Fruit fly (Drosophila melanogaster) whole organism, embryonic: ENCODE results near the gene lilli.

Experiments
- ATbp ChIP-seq: fragments of 200-800 bp; sonication (Bioruptor generic); optimal IDR thresholded peaks from 2 replicates; lab custom pipeline; 2017; ENCODE audit warnings: missing biosample characterization, mild to moderate bottlenecking, missing genetic modification characterization, missing genetic modification reagents
- B-H2 ChIP-seq: fragments of 200-800 bp; sonication (Bioruptor generic); optimal IDR thresholded peaks from 2 replicates; lab custom pipeline; 2018; ENCODE audit warnings: missing biosample characterization, mild to moderate bottlenecking, missing genetic modification characterization
- Bgb ChIP-seq: fragments of 200-800 bp; sonication (Bioruptor generic); IDR thresholded peaks from 2 replicates; pipeline ENCODE4 v1.3.6; 2022; ENCODE audit warnings: missing biosample characterization, missing genetic modification characterization; ENCODE audit not compliant: partially characterized antibody
- Blimp-1 ChIP-seq: fragments of 200-800 bp; sonication (Bioruptor generic); optimal IDR thresholded peaks from 3 replicates; lab custom pipeline; 2018; ENCODE audit warnings: missing biosample characterization, missing genetic modification characterization, mild to moderate bottlenecking, moderate library complexity, missing genetic modification reagents
- CG10543 ChIP-seq: fragments of 200-800 bp; sonication (Bioruptor generic); optimal IDR thresholded peaks from 3 replicates; lab custom pipeline; 2017; ENCODE audit warnings: missing biosample characterization, mild to moderate bottlenecking, missing genetic modification characterization, moderate library complexity
- CG11398 ChIP-seq: fragments of 200-800 bp; sonication (Bioruptor generic); optimal IDR thresholded peaks from 2 replicates; lab custom pipeline; 2016; ENCODE audit warnings: missing biosample characterization, missing genetic modification characterization
- CG12155 ChIP-seq: fragments of 200-800 bp; sonication (Bioruptor generic); optimal IDR thresholded peaks from 3 replicates; lab custom pipeline; 2016; ENCODE audit warnings: missing biosample characterization, missing genetic modification characterization
- CG15601 ChIP-seq: fragments of 200-800 bp; sonication (Bioruptor generic); optimal IDR thresholded peaks from 3 replicates; lab custom pipeline; 2019; ENCODE audit warnings: missing biosample characterization, mild to moderate bottlenecking, missing genetic modification characterization, moderate library complexity
- CG17359 ChIP-seq: fragments of 200-800 bp; sonication (Bioruptor generic); optimal IDR thresholded peaks from 3 replicates; lab custom pipeline; 2018; ENCODE audit warnings: missing biosample characterization, mild to moderate bottlenecking, missing genetic modification characterization, moderate library complexity
- CG2889 ChIP-seq: fragments of 200-800 bp; sonication (Bioruptor generic); IDR thresholded peaks from 3 replicates; pipeline ENCODE4 v1.3.6; 2022; ENCODE audit warnings: missing biosample characterization, missing genetic modification characterization
- CG5180 ChIP-seq: fragments of 200-800 bp; sonication (Bioruptor generic); optimal IDR thresholded peaks from 3 replicates; lab custom pipeline; 2017; ENCODE audit warnings: missing biosample characterization, missing genetic modification characterization, mild to moderate bottlenecking, moderate library complexity, missing genetic modification reagents
- CG5245 ChIP-seq: fragments of 200-800 bp; sonication (Bioruptor generic); optimal IDR thresholded peaks from 3 replicates; lab custom pipeline; 2016; ENCODE audit warnings: missing biosample characterization, missing genetic modification characterization
- CG6175 ChIP-seq: fragments of 200-800 bp; sonication (Bioruptor generic); IDR thresholded peaks from 3 replicates; pipeline ENCODE4 v1.3.6; 2022; ENCODE audit warnings: missing biosample characterization, missing genetic modification characterization
- CG6654 ChIP-seq: fragments of 200-800 bp; sonication (Bioruptor generic); optimal IDR thresholded peaks from 2 replicates; lab custom pipeline; 2017; ENCODE audit warnings: missing biosample characterization, mild to moderate bottlenecking, missing genetic modification characterization
- CG7372 ChIP-seq: fragments of 200-800 bp; sonication (Bioruptor generic); IDR thresholded peaks from 2 replicates; pipeline ENCODE4 v1.3.6; 2022; ENCODE audit warnings: missing biosample characterization, missing genetic modification characterization
- CG8089 ChIP-seq: fragments of 200-800 bp; sonication (Bioruptor generic); optimal IDR thresholded peaks from 3 replicates; lab custom pipeline; 2016; ENCODE audit warnings: missing biosample characterization, missing genetic modification characterization
- CG8388 ChIP-seq: fragments of 200-800 bp; sonication (Bioruptor generic); optimal IDR thresholded peaks from 2 replicates; lab custom pipeline; 2019; ENCODE audit warnings: missing biosample characterization, mild to moderate bottlenecking, missing genetic modification characterization, moderate library complexity
- CG8924 ChIP-seq: fragments of 200-800 bp; optimal IDR thresholded peaks from 3 replicates; lab custom pipeline; 2019; ENCODE audit warnings: missing biosample characterization, mild to moderate bottlenecking, missing genetic modification characterization, moderate library complexity
- Chrac-16 ChIP-seq: fragments of 200-800 bp; sonication (Bioruptor generic); optimal IDR thresholded peaks from 3 replicates; lab custom pipeline; 2016; ENCODE audit warnings: missing biosample characterization, missing genetic modification characterization
- CoRest ChIP-seq: fragments of 200-800 bp; sonication (Bioruptor generic); optimal IDR thresholded peaks from 3 replicates; lab custom pipeline; 2018; ENCODE audit warnings: missing biosample characterization, mild to moderate bottlenecking, missing genetic modification characterization, moderate library complexity
- Dbx ChIP-seq: fragments of 200-800 bp; sonication (Bioruptor generic); IDR thresholded peaks from 3 replicates; pipeline ENCODE4 v1.3.6; 2022; ENCODE audit warnings: missing biosample characterization, missing genetic modification characterization
- E2f2 ChIP-seq: fragments of 200-800 bp; sonication (Bioruptor generic); IDR thresholded peaks from 2 replicates; pipeline ENCODE4 v1.3.6; 2022; ENCODE audit warnings: missing biosample characterization, missing genetic modification characterization
- Ets97D ChIP-seq: fragments of 200-800 bp; sonication (Bioruptor generic); optimal IDR thresholded peaks from 3 replicates; lab custom pipeline; 2016; ENCODE audit warnings: missing biosample characterization, missing genetic modification characterization
- Fer2 ChIP-seq: fragments of 200-800 bp; sonication (Bioruptor generic); optimal IDR thresholded peaks from 2 replicates; lab custom pipeline; 2018; ENCODE audit warnings: missing biosample characterization, mild to moderate bottlenecking, missing genetic modification characterization, moderate library complexity
- HLH54F ChIP-seq: fragments of 200-800 bp; sonication (Bioruptor generic); optimal IDR thresholded peaks from 3 replicates; lab custom pipeline; 2016; ENCODE audit warnings: missing biosample characterization, missing genetic modification characterization
- MTF-1 ChIP-seq: fragments of 200-800 bp; sonication (Bioruptor generic); optimal IDR thresholded peaks from 2 replicates; lab custom pipeline; 2018; ENCODE audit warnings: missing biosample characterization, mild to moderate bottlenecking, missing genetic modification characterization, borderline replicate concordance
- Myb ChIP-seq: fragments of 200-800 bp; sonication (Bioruptor generic); optimal IDR thresholded peaks from 2 replicates; lab custom pipeline; 2016; ENCODE audit warnings: missing biosample characterization, missing genetic modification characterization
- NK7.1 ChIP-seq: fragments of 200-800 bp; sonication (Bioruptor generic); optimal IDR thresholded peaks from 3 replicates; lab custom pipeline; 2016; ENCODE audit warnings: missing biosample characterization, missing genetic modification characterization
- PHDP ChIP-seq: fragments of 200-800 bp; sonication (Bioruptor generic); optimal IDR thresholded peaks from 3 replicates; lab custom pipeline; 2018; ENCODE audit warnings: missing biosample characterization, mild to moderate bottlenecking, missing genetic modification characterization, moderate library complexity
- Pdp1 ChIP-seq, 2 experiments: fragments of 200-800 bp; sonication (Bioruptor generic); optimal IDR thresholded peaks; 3 replicates each; lab custom pipeline; 2016; ENCODE audit warnings: missing biosample characterization in 2 of 2, missing genetic modification characterization in 2 of 2, mild to moderate bottlenecking in 1 of 2, moderate library complexity in 1 of 2
- Scr ChIP-seq: fragments of 200-800 bp; sonication (Bioruptor generic); IDR thresholded peaks from 2 replicates; pipeline ENCODE4 v1.3.6; 2022; ENCODE audit warnings: missing biosample characterization, missing genetic modification characterization; ENCODE audit not compliant: partially characterized antibody
- disco-r ChIP-seq: fragments of 200-800 bp; sonication (Bioruptor generic); optimal IDR thresholded peaks from 2 replicates; lab custom pipeline; 2016; ENCODE audit warnings: missing biosample characterization, missing genetic modification characterization
- dmrt11E ChIP-seq: fragments of 200-800 bp; sonication (Bioruptor generic); optimal IDR thresholded peaks from 3 replicates; lab custom pipeline; 2018; ENCODE audit warnings: missing biosample characterization, mild to moderate bottlenecking, missing genetic modification characterization, moderate library complexity
- emc ChIP-seq: fragments of 200-800 bp; sonication (Bioruptor generic); optimal IDR thresholded peaks from 2 replicates; lab custom pipeline; 2016; ENCODE audit warnings: missing biosample characterization, missing genetic modification characterization
- exex ChIP-seq: fragments of 200-800 bp; sonication (Bioruptor generic); optimal IDR thresholded peaks from 4 replicates; lab custom pipeline; 2018; ENCODE audit warnings: missing biosample characterization, mild to moderate bottlenecking, missing genetic modification characterization, moderate library complexity
- fd64A ChIP-seq: fragments of 200-800 bp; sonication (Bioruptor generic); optimal IDR thresholded peaks from 3 replicates; lab custom pipeline; 2018; ENCODE audit warnings: missing biosample characterization, mild to moderate bottlenecking, missing genetic modification characterization
- gem ChIP-seq: fragments of 200-800 bp; sonication (Bioruptor generic); optimal IDR thresholded peaks from 2 replicates; lab custom pipeline; 2019; ENCODE audit warnings: missing biosample characterization, mild to moderate bottlenecking, missing genetic modification characterization, moderate library complexity
- h ChIP-seq: fragments of >200 bp; optimal IDR thresholded peaks from 2 replicates; lab custom pipeline; 2017
- inv ChIP-seq: fragments of 200-800 bp; sonication (Bioruptor generic); IDR thresholded peaks from 2 replicates; pipeline ENCODE4 v1.3.6; 2022; ENCODE audit warnings: missing biosample characterization, missing genetic modification characterization; ENCODE audit not compliant: partially characterized antibody
- lmd ChIP-seq: fragments of 200-800 bp; sonication (Bioruptor generic); IDR thresholded peaks from 2 replicates; pipeline ENCODE4 v1.3.6; 2022; ENCODE audit warnings: missing biosample characterization, missing genetic modification characterization
- mirr ChIP-seq: fragments of 200-800 bp; sonication (Bioruptor generic); optimal IDR thresholded peaks from 3 replicates; lab custom pipeline; 2018; ENCODE audit warnings: missing biosample characterization, mild to moderate bottlenecking, missing genetic modification characterization
- nmo ChIP-seq: fragments of 200-800 bp; sonication (Bioruptor generic); optimal IDR thresholded peaks from 2 replicates; lab custom pipeline; 2018; ENCODE audit warnings: missing biosample characterization, mild to moderate bottlenecking, missing genetic modification characterization, moderate library complexity
- phol ChIP-seq: fragments of 200-800 bp; sonication (Bioruptor generic); optimal IDR thresholded peaks from 3 replicates; lab custom pipeline; 2018; ENCODE audit warnings: missing biosample characterization, mild to moderate bottlenecking, missing genetic modification characterization, moderate library complexity
- pros ChIP-seq: fragments of 200-800 bp; sonication (Bioruptor generic); optimal IDR thresholded peaks from 3 replicates; lab custom pipeline; 2019; ENCODE audit warnings: missing biosample characterization, mild to moderate bottlenecking, missing genetic modification characterization, moderate library complexity
- psq ChIP-seq: fragments of 200-800 bp; sonication (Bioruptor generic); optimal IDR thresholded peaks from 2 replicates; lab custom pipeline; 2017; ENCODE audit warnings: missing biosample characterization, missing genetic modification characterization
- rib ChIP-seq: fragments of 200-800 bp; sonication (Bioruptor generic); IDR thresholded peaks from 2 replicates; pipeline ENCODE4 v1.3.6; 2022; ENCODE audit warnings: missing biosample characterization, missing genetic modification characterization
- sens-2 ChIP-seq: fragments of 200-800 bp; sonication (Bioruptor generic); IDR thresholded peaks from 2 replicates; pipeline ENCODE4 v1.3.6; 2022; ENCODE audit warnings: missing biosample characterization, missing genetic modification characterization
- stc ChIP-seq: fragments of 200-800 bp; sonication (Bioruptor generic); IDR thresholded peaks from 2 replicates; pipeline ENCODE4 v1.3.6; 2022; ENCODE audit warnings: missing biosample characterization, missing genetic modification characterization
- tna ChIP-seq: fragments of 200-800 bp; sonication (Bioruptor generic); IDR thresholded peaks from 2 replicates; pipeline ENCODE4 v1.3.6; 2022; ENCODE audit warnings: missing biosample characterization, missing genetic modification characterization; ENCODE audit not compliant: partially characterized antibody
- wek ChIP-seq: fragments of 200-800 bp; sonication (Bioruptor generic); optimal IDR thresholded peaks from 3 replicates; lab custom pipeline; 2018; ENCODE audit warnings: missing biosample characterization, mild to moderate bottlenecking, missing genetic modification characterization, moderate library complexity
- z ChIP-seq: fragments of 200-800 bp; sonication (Bioruptor generic); IDR thresholded peaks from 3 replicates; pipeline ENCODE4 v1.3.6; 2022; ENCODE audit warnings: missing biosample characterization, missing genetic modification characterization

The lilli gene

dm6 chr2L:2906122-2906521, 20.4 kb downstream of the lilli start (continued):
- peak; percentile 50 for TF ChIP-seq exex (tag; lab: Kevin White, UChicago)
- no peak for TF ChIP-seq disco-r (GFP tag; lab: Kevin White, UChicago)
- no peak for TF ChIP-seq sens-2 (GFP tag; lab: Robert Waterston, UW)
- TF ChIP-seq E2f2 (GFP tag; lab: Robert Waterston, UW) = no peak
- TF ChIP-seq MTF-1 (GFP tag; lab: Kevin White, UChicago) = peak; percentile 30
- TF ChIP-seq Fer2 = no peak
- no peak for TF ChIP-seq CG8388 (GFP tag; lab: Kevin White, UChicago)
- TF ChIP-seq NK7.1 (GFP tag; lab: Kevin White, UChicago) = no peak
- TF ChIP-seq Blimp-1 (GFP tag; lab: Kevin White, UChicago) = peak; percentile 35
- TF ChIP-seq h (lab: Kevin White, UChicago) = no peak
- TF ChIP-seq HLH54F = no peak
- TF ChIP-seq gem (tag; lab: Kevin White, UChicago) = peak; percentile 17
- TF ChIP-seq phol (tag; lab: Kevin White, UChicago) = no peak
- peak; percentile 29 for TF ChIP-seq fd64A (GFP tag; lab: Kevin White, UChicago)
- peak; percentile 13 for TF ChIP-seq CG15601 (tag; lab: Kevin White, UChicago)
- peak; percentile 4 for TF ChIP-seq PHDP (tag; lab: Kevin White, UChicago)
- no peak for TF ChIP-seq CG7372 (GFP tag; lab: Robert Waterston, UW)
- TF ChIP-seq dmrt11E = peak; percentile 29
- TF ChIP-seq nmo (GFP tag; lab: Kevin White, UChicago) = no peak
- TF ChIP-seq Chrac-16 (GFP tag; lab: Kevin White, UChicago) = no peak
- peak; percentile 7 for TF ChIP-seq mirr (GFP tag; lab: Kevin White, UChicago)
- peak; percentile 40 for TF ChIP-seq CG17359 (tag; lab: Kevin White, UChicago)
- TF ChIP-seq Pdp1 (GFP tag; optimal IDR thresholded peaks at IDR 0.05; lab: Kevin White, UChicago) = peak in 1 of 2 experiments; percentile 96
- TF ChIP-seq CG5180 (GFP tag; lab: Kevin White, UChicago) = no peak
- no peak for TF ChIP-seq inv (GFP tag; lab: Robert Waterston, UW)
- peak; percentile 7 for TF ChIP-seq wek (GFP tag; lab: Kevin White, UChicago)
- TF ChIP-seq Scr (GFP tag; lab: Robert Waterston, UW) = no peak
- no peak for TF ChIP-seq Bgb

- no peak for TF ChIP-seq CG12155 (GFP tag; lab: Kevin White, UChicago)
- TF ChIP-seq CG8089 (GFP tag; lab: Kevin White, UChicago) = no peak
- TF ChIP-seq lmd (GFP tag; lab: Robert Waterston, UW) = no peak
- peak; percentile 8 for TF ChIP-seq pros
- TF ChIP-seq CoRest = no peak
- no peak for TF ChIP-seq Ets97D (GFP tag; lab: Kevin White, UChicago)
- TF ChIP-seq z (GFP tag; lab: Robert Waterston, UW) = no peak
- TF ChIP-seq CG6654 (GFP tag; lab: Kevin White, UChicago) = peak; percentile 92
- TF ChIP-seq ATbp (GFP tag; lab: Kevin White, UChicago) = no peak
- peak; percentile 20 for TF ChIP-seq CG10543
- no peak for TF ChIP-seq tna (GFP tag; lab: Robert Waterston, UW)
- 0 out of 3 replicates have a peak, but pooled peaks have one; percentile 29 for TF ChIP-seq CG6175 (GFP tag; lab: Robert Waterston, UW)
- TF ChIP-seq Dbx = 0 out of 3 replicates have a peak, but pooled peaks have one; percentile 14
- TF ChIP-seq stc (GFP tag; lab: Robert Waterston, UW) = 0 out of 2 replicates have a peak, but pooled peaks have one; percentile 8
- no peak for TF ChIP-seq CG2889 (GFP tag; lab: Robert Waterston, UW)
- no peak for TF ChIP-seq B-H2 (GFP tag; lab: Kevin White, UChicago)
- TF ChIP-seq psq (GFP tag; lab: Kevin White, UChicago) = no peak
- TF ChIP-seq Myb = no peak
- TF ChIP-seq CG11398 (GFP tag; lab: Kevin White, UChicago) = no peak
- no peak for TF ChIP-seq emc (GFP tag; lab: Kevin White, UChicago)
- 0 out of 2 replicates have a peak, but pooled peaks have one; percentile 30 for TF ChIP-seq rib
- no peak for TF ChIP-seq CG8924 (tag; lab: Kevin White, UChicago)
- no peak for TF ChIP-seq CG5245
Observed at dm6 chr2L:2907776-2908175, 22.0 kb downstream of the lilli start.
